Fruit fly (Drosophila melanogaster) whole organism, embryonic: ENCODE results near the gene CG34117.

Source experiments
- Atf-2 ChIP-seq: fragments of 200-800 bp; sonication (Bioruptor generic); optimal IDR thresholded peaks from 2 replicates; lab custom pipeline; 2016; ENCODE audit warnings: missing biosample characterization, missing genetic modification characterization
- B-H2 ChIP-seq: fragments of 200-800 bp; sonication (Bioruptor generic); optimal IDR thresholded peaks from 2 replicates; lab custom pipeline; 2018; ENCODE audit warnings: missing biosample characterization, mild to moderate bottlenecking, missing genetic modification characterization
- Blimp-1 ChIP-seq: fragments of 200-800 bp; sonication (Bioruptor generic); optimal IDR thresholded peaks from 3 replicates; lab custom pipeline; 2018; ENCODE audit warnings: missing biosample characterization, missing genetic modification characterization, mild to moderate bottlenecking, moderate library complexity, missing genetic modification reagents
- CG1024 ChIP-seq: fragments of 200-800 bp; sonication (Bioruptor generic); IDR thresholded peaks from 2 replicates; pipeline ENCODE4 v1.3.6; 2022; ENCODE audit warnings: missing biosample characterization, missing genetic modification characterization
- CG10366 ChIP-seq: fragments of 200-800 bp; sonication (Bioruptor generic); IDR thresholded peaks from 2 replicates; pipeline ENCODE4 v1.3.6; 2022; ENCODE audit warnings: missing biosample characterization, missing genetic modification characterization
- CG11085 ChIP-seq: fragments of 200-800 bp; sonication (Bioruptor generic); IDR thresholded peaks from 2 replicates; pipeline ENCODE4 v1.3.6; 2022; ENCODE audit warnings: missing biosample characterization, missing genetic modification characterization
- CG11398 ChIP-seq: fragments of 200-800 bp; sonication (Bioruptor generic); optimal IDR thresholded peaks from 2 replicates; lab custom pipeline; 2016; ENCODE audit warnings: missing biosample characterization, missing genetic modification characterization
- CG13894 ChIP-seq: fragments of 200-800 bp; sonication (Bioruptor generic); optimal IDR thresholded peaks from 3 replicates; lab custom pipeline; 2018; ENCODE audit warnings: missing biosample characterization, mild to moderate bottlenecking, missing genetic modification characterization, moderate library complexity
- CG14014 ChIP-seq: fragments of 200-800 bp; sonication (Bioruptor generic); IDR thresholded peaks from 2 replicates; pipeline ENCODE4 v1.3.6; 2022; ENCODE audit warnings: missing biosample characterization, missing genetic modification characterization
- CG15011 ChIP-seq: fragments of 200-800 bp; sonication (Bioruptor generic); optimal IDR thresholded peaks from 3 replicates; lab custom pipeline; 2018; ENCODE audit warnings: missing biosample characterization, mild to moderate bottlenecking, missing genetic modification characterization
- CG1529 ChIP-seq: fragments of 200-800 bp; sonication (Bioruptor generic); optimal IDR thresholded peaks from 3 replicates; lab custom pipeline; 2018; ENCODE audit warnings: missing biosample characterization, missing genetic modification characterization
- CG15601 ChIP-seq: fragments of 200-800 bp; sonication (Bioruptor generic); optimal IDR thresholded peaks from 3 replicates; lab custom pipeline; 2019; ENCODE audit warnings: missing biosample characterization, mild to moderate bottlenecking, missing genetic modification characterization, moderate library complexity
- CG15696 ChIP-seq: fragments of 200-800 bp; sonication (Bioruptor generic); optimal IDR thresholded peaks from 2 replicates; lab custom pipeline; 2019; ENCODE audit warnings: missing biosample characterization, mild to moderate bottlenecking, missing genetic modification characterization, moderate library complexity
- CG16779 ChIP-seq: fragments of 200-800 bp; sonication (Bioruptor generic); IDR thresholded peaks from 2 replicates; pipeline ENCODE4 v1.3.6; 2022; ENCODE audit warnings: missing biosample characterization, missing genetic modification characterization
- CG18764 ChIP-seq: fragments of 200-800 bp; sonication (Bioruptor generic); optimal IDR thresholded peaks from 3 replicates; lab custom pipeline; 2016; ENCODE audit warnings: missing biosample characterization, missing genetic modification characterization
- CG4707 ChIP-seq: fragments of 200-800 bp; sonication (Bioruptor generic); optimal IDR thresholded peaks from 2 replicates; lab custom pipeline; 2018; ENCODE audit warnings: missing biosample characterization, mild to moderate bottlenecking, missing genetic modification characterization, moderate library complexity
- CG4820 ChIP-seq: fragments of 200-800 bp; sonication (Bioruptor generic); optimal IDR thresholded peaks from 3 replicates; lab custom pipeline; 2016; ENCODE audit warnings: missing biosample characterization, missing genetic modification characterization
- CG4854 ChIP-seq: fragments of 200-800 bp; sonication (Bioruptor generic); optimal IDR thresholded peaks from 2 replicates; lab custom pipeline; 2016; ENCODE audit warnings: missing biosample characterization, missing genetic modification characterization, inconsistent platforms
- CG5180 ChIP-seq: fragments of 200-800 bp; sonication (Bioruptor generic); optimal IDR thresholded peaks from 3 replicates; lab custom pipeline; 2017; ENCODE audit warnings: missing biosample characterization, missing genetic modification characterization, mild to moderate bottlenecking, moderate library complexity, missing genetic modification reagents
- CG5953 ChIP-seq: fragments of 200-800 bp; sonication (Bioruptor generic); IDR thresholded peaks from 2 replicates; pipeline ENCODE4 v1.3.6; 2022; ENCODE audit warnings: missing biosample characterization, missing genetic modification characterization
- CG6272 ChIP-seq: fragments of 200-800 bp; sonication (Bioruptor generic); IDR thresholded peaks from 2 replicates; pipeline ENCODE4 v1.3.6; 2022; ENCODE audit warnings: missing biosample characterization, missing genetic modification characterization
- CG6813 ChIP-seq: fragments of 200-800 bp; sonication (Bioruptor generic); optimal IDR thresholded peaks from 2 replicates; lab custom pipeline; 2017; ENCODE audit warnings: missing biosample characterization, missing genetic modification characterization, mild to moderate bottlenecking, moderate library complexity, missing genetic modification reagents
- CG7372 ChIP-seq: fragments of 200-800 bp; sonication (Bioruptor generic); IDR thresholded peaks from 2 replicates; pipeline ENCODE4 v1.3.6; 2022; ENCODE audit warnings: missing biosample characterization, missing genetic modification characterization
- CG7556 ChIP-seq: fragments of 200-800 bp; sonication (Bioruptor generic); optimal IDR thresholded peaks from 2 replicates; lab custom pipeline; 2017; ENCODE audit warnings: missing biosample characterization, mild to moderate bottlenecking, missing genetic modification characterization
- CG7987 ChIP-seq: fragments of 200-800 bp; sonication (Bioruptor generic); optimal IDR thresholded peaks from 2 replicates; lab custom pipeline; 2018; ENCODE audit warnings: missing biosample characterization, mild to moderate bottlenecking, missing genetic modification characterization, moderate library complexity
- CG8388 ChIP-seq: fragments of 200-800 bp; sonication (Bioruptor generic); optimal IDR thresholded peaks from 2 replicates; lab custom pipeline; 2019; ENCODE audit warnings: missing biosample characterization, mild to moderate bottlenecking, missing genetic modification characterization, moderate library complexity
- CG9215 ChIP-seq: fragments of 200-800 bp; sonication (Bioruptor generic); IDR thresholded peaks from 2 replicates; pipeline ENCODE4 v1.3.6; 2022; ENCODE audit warnings: missing biosample characterization, missing genetic modification characterization
- CoRest ChIP-seq: fragments of 200-800 bp; sonication (Bioruptor generic); optimal IDR thresholded peaks from 3 replicates; lab custom pipeline; 2018; ENCODE audit warnings: missing biosample characterization, mild to moderate bottlenecking, missing genetic modification characterization, moderate library complexity
- CrebB ChIP-seq: fragments of 200-800 bp; sonication (Bioruptor generic); optimal IDR thresholded peaks from 3 replicates; lab custom pipeline; 2018; ENCODE audit warnings: missing biosample characterization, mild to moderate bottlenecking, missing genetic modification characterization
- Doc3 ChIP-seq: fragments of 200-800 bp; sonication (Bioruptor generic); IDR thresholded peaks from 3 replicates; pipeline ENCODE4 v1.3.6; 2022; ENCODE audit warnings: missing biosample characterization, missing genetic modification characterization; ENCODE audit not compliant: partially characterized antibody
- HLH54F ChIP-seq: fragments of 200-800 bp; sonication (Bioruptor generic); optimal IDR thresholded peaks from 3 replicates; lab custom pipeline; 2016; ENCODE audit warnings: missing biosample characterization, missing genetic modification characterization
- Myb ChIP-seq: fragments of 200-800 bp; sonication (Bioruptor generic); optimal IDR thresholded peaks from 2 replicates; lab custom pipeline; 2016; ENCODE audit warnings: missing biosample characterization, missing genetic modification characterization
- NC2α ChIP-seq: fragments of 200-800 bp; sonication (Bioruptor generic); optimal IDR thresholded peaks from 2 replicates; lab custom pipeline; 2016; ENCODE audit warnings: missing biosample characterization, missing genetic modification characterization
- Neu2 ChIP-seq: fragments of 200-800 bp; sonication (Bioruptor generic); optimal IDR thresholded peaks from 3 replicates; lab custom pipeline; 2016; ENCODE audit warnings: missing biosample characterization, missing genetic modification characterization, borderline replicate concordance
- Stat92E ChIP-seq, 3 experiments: fragments of >200 bp in 2 of 3; fragments of 200-800 bp in 1 of 3; sonication (Bioruptor generic) in 1 of 3; optimal IDR thresholded peaks; 2 replicates each; lab custom pipeline; 2017 to 2019; ENCODE audit warnings: missing biosample characterization in 3 of 3, missing genetic modification characterization in 3 of 3, mild to moderate bottlenecking in 1 of 3, moderate library complexity in 1 of 3
- ara ChIP-seq: fragments of 200-800 bp; sonication (Bioruptor generic); IDR thresholded peaks from 2 replicates; pipeline ENCODE4 v1.3.6; 2022; ENCODE audit warnings: missing biosample characterization, missing genetic modification characterization
- cato ChIP-seq: fragments of 200-800 bp; sonication (Bioruptor generic); optimal IDR thresholded peaks from 2 replicates; lab custom pipeline; 2016; ENCODE audit warnings: missing biosample characterization, missing genetic modification characterization, borderline replicate concordance
- corto ChIP-seq: fragments of 200-800 bp; sonication (Bioruptor generic); optimal IDR thresholded peaks from 2 replicates; lab custom pipeline; 2016; ENCODE audit warnings: missing biosample characterization, mild to moderate bottlenecking, missing genetic modification characterization, moderate library complexity
- crc ChIP-seq: fragments of 200-800 bp; sonication (Bioruptor generic); optimal IDR thresholded peaks from 2 replicates; lab custom pipeline; 2016; ENCODE audit warnings: missing biosample characterization, missing genetic modification characterization
- dm ChIP-seq: fragments of 200-800 bp; sonication (Bioruptor generic); optimal IDR thresholded peaks from 3 replicates; lab custom pipeline; 2016; ENCODE audit warnings: missing biosample characterization, missing genetic modification characterization
- dmrt99B ChIP-seq: fragments of 200-800 bp; sonication (Bioruptor generic); optimal IDR thresholded peaks from 2 replicates; lab custom pipeline; 2018; ENCODE audit warnings: missing biosample characterization, mild to moderate bottlenecking, missing genetic modification characterization, moderate library complexity
- dpn ChIP-seq, 2 experiments: fragments of 200-800 bp; sonication (Bioruptor generic); optimal IDR thresholded peaks; 3 replicates each; lab custom pipeline; 2016; ENCODE audit warnings: missing biosample characterization in 2 of 2, missing genetic modification characterization in 2 of 2
- ems ChIP-seq: fragments of 200-800 bp; sonication (Bioruptor generic); optimal IDR thresholded peaks from 3 replicates; lab custom pipeline; 2016; ENCODE audit warnings: missing biosample characterization, missing genetic modification characterization
- hkb ChIP-seq, 2 experiments: fragments of 200-800 bp in 1 of 2; fragments of >200 bp in 1 of 2; sonication (Bioruptor generic) in 1 of 2; IDR thresholded peaks in 1 of 2; optimal IDR thresholded peaks in 1 of 2; 2 replicates each; pipeline versions ENCODE4 v1.3.6 to Lab custom; 2017 to 2022; ENCODE audit warnings: missing biosample characterization in 1 of 2, missing genetic modification characterization in 1 of 2
- insv ChIP-seq, 2 experiments: fragments of 200-800 bp; sonication (Bioruptor generic); optimal IDR thresholded peaks; 3 replicates each; lab custom pipeline; 2016 to 2018; ENCODE audit warnings: missing biosample characterization in 2 of 2, missing genetic modification characterization in 2 of 2
- ken ChIP-seq: fragments of 200-800 bp; sonication (Bioruptor generic); IDR thresholded peaks from 3 replicates; pipeline ENCODE4 v1.3.6; 2022; ENCODE audit warnings: missing biosample characterization, missing genetic modification characterization
- luna ChIP-seq: fragments of 200-800 bp; sonication (Bioruptor generic); optimal IDR thresholded peaks from 2 replicates; lab custom pipeline; 2016; ENCODE audit warnings: missing biosample characterization, missing genetic modification characterization
- shn ChIP-seq: fragments of 200-800 bp; sonication (Bioruptor generic); optimal IDR thresholded peaks from 3 replicates; lab custom pipeline; 2016; ENCODE audit warnings: missing biosample characterization, missing genetic modification characterization
- zfh2 ChIP-seq: fragments of 200-800 bp; sonication (Bioruptor generic); optimal IDR thresholded peaks from 2 replicates; lab custom pipeline; 2016; ENCODE audit warnings: missing biosample characterization, missing genetic modification characterization

CG34117 gene

DNA sequence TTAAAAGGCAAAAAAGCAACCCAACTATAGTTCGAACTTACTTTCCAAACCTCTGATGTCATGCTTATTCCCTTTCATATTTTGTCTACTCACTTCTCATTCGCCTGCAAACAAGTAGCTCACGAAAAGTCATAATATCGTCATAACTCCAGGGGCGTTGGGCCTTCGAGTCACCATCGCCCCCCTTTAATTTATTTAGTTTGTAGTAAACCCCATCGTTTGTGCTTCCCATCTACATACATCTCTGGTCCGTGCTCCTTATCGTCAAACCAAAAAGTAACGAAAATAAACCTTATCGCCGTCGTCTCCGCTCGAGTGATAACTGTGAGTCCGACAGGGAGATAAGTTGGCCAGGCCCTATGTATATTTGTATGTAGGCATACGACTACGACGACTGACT is 29.1 kb upstream of the CG34117 start (continued):
- TF ChIP-seq CG7372, result peak; percentile 36; the same call in 1 of the 2 replicates
- TF ChIP-seq Blimp-1, result peak; percentile 60
- no peak; the same call in 1 of the 2 replicates for TF ChIP-seq CG9215 (GFP tag; lab: Robert Waterston, UW)
- peak; percentile 2; the same call in 1 of the 2 replicates for TF ChIP-seq CG1024 (GFP tag; lab: Robert Waterston, UW)
- peak; percentile 53 for TF ChIP-seq zfh2 (GFP tag; lab: Kevin White, UChicago)
- TF ChIP-seq luna (GFP tag; lab: Kevin White, UChicago), result no peak
- peak; percentile 19; the same call in 1 of the 2 replicates for TF ChIP-seq CG6272 (GFP tag; lab: Robert Waterston, UW)
- TF ChIP-seq B-H2 (GFP tag; lab: Kevin White, UChicago), result peak; percentile 63
- no peak for TF ChIP-seq NC2α
- peak; percentile 48 for TF ChIP-seq crc (GFP tag; lab: Kevin White, UChicago)
- no peak for TF ChIP-seq Doc3 (GFP tag; lab: Robert Waterston, UW)
- peak; percentile 55 for TF ChIP-seq CG4707 (GFP tag; lab: Kevin White, UChicago)
- TF ChIP-seq dmrt99B (tag; lab: Kevin White, UChicago), result peak; percentile 71
- peak; percentile 51 for TF ChIP-seq Myb (GFP tag; lab: Kevin White, UChicago)
- TF ChIP-seq CG18764 (GFP tag; lab: Kevin White, UChicago), result no peak
- peak; percentile 61 for TF ChIP-seq CG15011
- no peak for TF ChIP-seq CG11085 (GFP tag; lab: Robert Waterston, UW)
- no peak for TF ChIP-seq Stat92E (GFP tag; optimal IDR thresholded peaks at IDR 0.05; lab: Kevin White, UChicago)
- TF ChIP-seq HLH54F (GFP tag; lab: Kevin White, UChicago), result peak; percentile 64
- peak; percentile 51 for TF ChIP-seq dm (GFP tag; lab: Kevin White, UChicago)
- peak; percentile 49 for TF ChIP-seq CG7987
- TF ChIP-seq CG4854 (GFP tag; lab: Kevin White, UChicago), result peak; percentile 36
- peak; percentile 27 for TF ChIP-seq CG1529 (GFP tag; lab: Kevin White, UChicago)
- peak; percentile 79 for TF ChIP-seq CG14014
- TF ChIP-seq insv (GFP tag; optimal IDR thresholded peaks at IDR 0.05; lab: Kevin White, UChicago), result no peak
- TF ChIP-seq CG5953 (GFP tag; lab: Robert Waterston, UW), result peak; percentile 67; the same call in 1 of the 2 replicates
- peak; percentile 64 for TF ChIP-seq CrebB (tag; lab: Kevin White, UChicago)
- peak; percentile 58; the same call in 1 of the 3 replicates for TF ChIP-seq ken (GFP tag; lab: Robert Waterston, UW)
- no peak for TF ChIP-seq Neu2
- peak; percentile 43 for TF ChIP-seq ara (GFP tag; lab: Robert Waterston, UW)
- TF ChIP-seq CG16779 (GFP tag; lab: Robert Waterston, UW), result peak; percentile 88
- no peak for TF ChIP-seq cato
- TF ChIP-seq CG4820 (GFP tag; lab: Kevin White, UChicago), result peak; percentile 16
- TF ChIP-seq CG8388 (GFP tag; lab: Kevin White, UChicago), result no peak
- TF ChIP-seq CG10366 (GFP tag; lab: Robert Waterston, UW), result peak; percentile 68
- TF ChIP-seq CoRest, result peak; percentile 74
- TF ChIP-seq CG11398 (GFP tag; lab: Kevin White, UChicago), result peak; percentile 32
- TF ChIP-seq dpn (GFP tag; optimal IDR thresholded peaks at IDR 0.05; lab: Kevin White, UChicago), result peak; percentile 63 to 72
- peak; percentile 66 for TF ChIP-seq CG15601 (tag; lab: Kevin White, UChicago)
- peak; percentile 92 for TF ChIP-seq CG13894 (tag; lab: Kevin White, UChicago)
- peak; percentile 8 for TF ChIP-seq CG6813 (GFP tag; lab: Kevin White, UChicago)
- peak; percentile 63 for TF ChIP-seq corto
- TF ChIP-seq hkb (optimal IDR thresholded peaks at IDR 0.05; lab: Kevin White, UChicago), result no peak
- TF ChIP-seq hkb (GFP tag; IDR thresholded peaks at IDR 0.05; lab: Robert Waterston, UW), result peak; percentile 70; the same call in 1 of the 2 replicates
- peak; percentile 44 for TF ChIP-seq CG5180 (GFP tag; lab: Kevin White, UChicago)
- peak; percentile 58 for TF ChIP-seq CG15696 (tag; lab: Kevin White, UChicago)
- TF ChIP-seq ems, result peak; percentile 72
- TF ChIP-seq Atf-2 (GFP tag; lab: Kevin White, UChicago), result peak; percentile 38
- TF ChIP-seq CG7556 (GFP tag; lab: Kevin White, UChicago), result peak; percentile 49
- peak; percentile 55 for TF ChIP-seq shn (GFP tag; lab: Kevin White, UChicago)
